Fruit fly (Drosophila melanogaster) whole organism, embryonic: ENCODE data around the gene CG42542.

Source experiments
- Ada2b ChIP-seq: fragments of 200-800 bp; sonication (Bioruptor generic); IDR thresholded peaks from 2 replicates; pipeline ENCODE4 v1.3.6; 2022; ENCODE audit warnings: missing biosample characterization, missing genetic modification characterization
- Antp ChIP-seq: fragments of 200-800 bp; sonication (Bioruptor generic); optimal IDR thresholded peaks from 3 replicates; lab custom pipeline; 2016; ENCODE audit warnings: missing biosample characterization, missing genetic modification characterization
- CG10366 ChIP-seq: fragments of 200-800 bp; sonication (Bioruptor generic); IDR thresholded peaks from 2 replicates; pipeline ENCODE4 v1.3.6; 2022; ENCODE audit warnings: missing biosample characterization, missing genetic modification characterization
- CG10543 ChIP-seq: fragments of 200-800 bp; sonication (Bioruptor generic); optimal IDR thresholded peaks from 3 replicates; lab custom pipeline; 2017; ENCODE audit warnings: missing biosample characterization, mild to moderate bottlenecking, missing genetic modification characterization, moderate library complexity
- CG10979 ChIP-seq: fragments of 200-800 bp; sonication (Bioruptor generic); optimal IDR thresholded peaks from 2 replicates; lab custom pipeline; 2018; ENCODE audit warnings: missing biosample characterization, mild to moderate bottlenecking, missing genetic modification characterization, moderate library complexity
- CG12071 ChIP-seq: fragments of 200-800 bp; sonication (Bioruptor generic); optimal IDR thresholded peaks from 3 replicates; lab custom pipeline; 2018; ENCODE audit warnings: missing biosample characterization, mild to moderate bottlenecking, missing genetic modification characterization
- CG1603 ChIP-seq: fragments of 200-800 bp; sonication (Bioruptor generic); optimal IDR thresholded peaks from 2 replicates; lab custom pipeline; 2019; ENCODE audit warnings: missing biosample characterization, mild to moderate bottlenecking, missing genetic modification characterization, moderate library complexity
- CG1647 ChIP-seq: fragments of 200-800 bp; sonication (Bioruptor generic); optimal IDR thresholded peaks from 3 replicates; lab custom pipeline; 2016; ENCODE audit warnings: missing biosample characterization, missing genetic modification characterization
- CG2712 ChIP-seq: fragments of 200-800 bp; optimal IDR thresholded peaks from 3 replicates; lab custom pipeline; 2019; ENCODE audit warnings: missing biosample characterization, mild to moderate bottlenecking, missing genetic modification characterization, moderate library complexity
- CG31224 ChIP-seq: fragments of 200-800 bp; sonication (Bioruptor generic); IDR thresholded peaks from 2 replicates; pipeline ENCODE4 v1.3.6; 2022; ENCODE audit warnings: missing biosample characterization, missing genetic modification characterization
- CG4360 ChIP-seq: fragments of 200-800 bp; sonication (Bioruptor generic); IDR thresholded peaks from 2 replicates; pipeline ENCODE4 v1.3.6; 2022; ENCODE audit warnings: missing biosample characterization, missing genetic modification characterization
- CG4730 ChIP-seq: fragments of 200-800 bp; sonication (Bioruptor generic); IDR thresholded peaks from 2 replicates; pipeline ENCODE4 v1.3.6; 2022; ENCODE audit warnings: missing biosample characterization, missing genetic modification characterization
- CG5245 ChIP-seq: fragments of 200-800 bp; sonication (Bioruptor generic); optimal IDR thresholded peaks from 3 replicates; lab custom pipeline; 2016; ENCODE audit warnings: missing biosample characterization, missing genetic modification characterization
- CG6254 ChIP-seq: fragments of 200-800 bp; sonication (Bioruptor generic); optimal IDR thresholded peaks from 3 replicates; lab custom pipeline; 2017; ENCODE audit warnings: mild to moderate bottlenecking, missing biosample characterization, missing genetic modification reagents, missing genetic modification characterization
- CG6765 ChIP-seq: fragments of 200-800 bp; sonication (Bioruptor generic); optimal IDR thresholded peaks from 3 replicates; lab custom pipeline; 2017; ENCODE audit warnings: missing biosample characterization, mild to moderate bottlenecking, missing genetic modification characterization
- CG8388 ChIP-seq: fragments of 200-800 bp; sonication (Bioruptor generic); optimal IDR thresholded peaks from 2 replicates; lab custom pipeline; 2019; ENCODE audit warnings: missing biosample characterization, mild to moderate bottlenecking, missing genetic modification characterization, moderate library complexity
- CG9215 ChIP-seq: fragments of 200-800 bp; sonication (Bioruptor generic); IDR thresholded peaks from 2 replicates; pipeline ENCODE4 v1.3.6; 2022; ENCODE audit warnings: missing biosample characterization, missing genetic modification characterization
- CG9932 ChIP-seq: fragments of 200-800 bp; sonication (Bioruptor generic); IDR thresholded peaks from 2 replicates; pipeline ENCODE4 v1.3.6; 2022; ENCODE audit warnings: missing biosample characterization, missing genetic modification characterization
- CrebB ChIP-seq: fragments of 200-800 bp; sonication (Bioruptor generic); optimal IDR thresholded peaks from 3 replicates; lab custom pipeline; 2018; ENCODE audit warnings: missing biosample characterization, mild to moderate bottlenecking, missing genetic modification characterization
- D ChIP-seq, 2 experiments: fragments of 200-800 bp in 1 of 2; fragments of >200 bp in 1 of 2; sonication (Bioruptor generic) in 1 of 2; optimal IDR thresholded peaks; 2 replicates in 1 of 2; 3 replicates in 1 of 2; lab custom pipeline; 2017; ENCODE audit warnings: mild to moderate bottlenecking in 1 of 2, missing biosample characterization in 1 of 2, missing genetic modification characterization in 1 of 2, missing genetic modification reagents in 1 of 2
- Deaf1 ChIP-seq: fragments of 200-800 bp; optimal IDR thresholded peaks from 3 replicates; lab custom pipeline; 2019; ENCODE audit warnings: missing biosample characterization, mild to moderate bottlenecking, missing genetic modification characterization, moderate library complexity
- Drgx ChIP-seq: fragments of 200-800 bp; sonication (Bioruptor generic); IDR thresholded peaks from 2 replicates; pipeline ENCODE4 v1.3.6; 2022; ENCODE audit warnings: missing biosample characterization, missing genetic modification characterization
- Elba2 ChIP-seq: fragments of 200-800 bp; sonication (Bioruptor generic); optimal IDR thresholded peaks from 3 replicates; lab custom pipeline; 2016; ENCODE audit warnings: missing biosample characterization, missing genetic modification characterization
- Fer2 ChIP-seq: fragments of 200-800 bp; sonication (Bioruptor generic); optimal IDR thresholded peaks from 2 replicates; lab custom pipeline; 2018; ENCODE audit warnings: missing biosample characterization, mild to moderate bottlenecking, missing genetic modification characterization, moderate library complexity
- Fer3 ChIP-seq: fragments of 200-800 bp; sonication (Bioruptor generic); optimal IDR thresholded peaks from 2 replicates; lab custom pipeline; 2018; ENCODE audit warnings: missing biosample characterization, mild to moderate bottlenecking, missing genetic modification characterization, moderate library complexity
- Hmx ChIP-seq: fragments of 200-800 bp; sonication (Bioruptor generic); optimal IDR thresholded peaks from 2 replicates; lab custom pipeline; 2016; ENCODE audit warnings: missing biosample characterization, missing genetic modification characterization
- Lhr ChIP-seq: fragments of 200-800 bp; sonication (Bioruptor generic); optimal IDR thresholded peaks from 3 replicates; lab custom pipeline; 2017; ENCODE audit warnings: mild to moderate bottlenecking, missing biosample characterization, missing genetic modification reagents, missing genetic modification characterization
- MTF-1 ChIP-seq: fragments of 200-800 bp; sonication (Bioruptor generic); optimal IDR thresholded peaks from 2 replicates; lab custom pipeline; 2018; ENCODE audit warnings: missing biosample characterization, mild to moderate bottlenecking, missing genetic modification characterization, borderline replicate concordance
- Ptx1 ChIP-seq: fragments of 200-800 bp; sonication (Bioruptor generic); IDR thresholded peaks from 2 replicates; pipeline ENCODE4 v1.3.6; 2022; ENCODE audit warnings: missing biosample characterization, missing genetic modification characterization
- Sry-β ChIP-seq: fragments of 200-800 bp; sonication (Bioruptor generic); optimal IDR thresholded peaks from 2 replicates; lab custom pipeline; 2018; ENCODE audit warnings: missing biosample characterization, mild to moderate bottlenecking, missing genetic modification characterization, moderate library complexity
- Trl ChIP-seq, 3 experiments: fragments of >200 bp in 2 of 3; fragments of 200-800 bp in 1 of 3; sonication (Bioruptor generic) in 1 of 3; optimal IDR thresholded peaks; 2 replicates in 1 of 3; 3 replicates in 2 of 3; lab custom pipeline; 2016 to 2017; ENCODE audit warnings: missing biosample characterization in 1 of 3, missing genetic modification characterization in 1 of 3
- cato ChIP-seq: fragments of 200-800 bp; sonication (Bioruptor generic); optimal IDR thresholded peaks from 2 replicates; lab custom pipeline; 2016; ENCODE audit warnings: missing biosample characterization, missing genetic modification characterization, borderline replicate concordance
- chinmo ChIP-seq: fragments of 200-800 bp; sonication (Bioruptor generic); IDR thresholded peaks from 4 replicates; pipeline ENCODE4 v1.3.6; 2022; ENCODE audit warnings: missing biosample characterization, missing genetic modification characterization; ENCODE audit not compliant: partially characterized antibody
- chn ChIP-seq: fragments of 200-800 bp; sonication (Bioruptor generic); optimal IDR thresholded peaks from 2 replicates; lab custom pipeline; 2016; ENCODE audit warnings: missing biosample characterization, missing genetic modification characterization
- crp ChIP-seq, 2 experiments: fragments of 200-800 bp; sonication (Bioruptor generic); optimal IDR thresholded peaks; 2 replicates in 1 of 2; 3 replicates in 1 of 2; lab custom pipeline; 2017; ENCODE audit warnings: missing biosample characterization in 2 of 2, missing genetic modification characterization in 2 of 2, mild to moderate bottlenecking in 1 of 2, moderate library complexity in 1 of 2
- gcm2 ChIP-seq: fragments of 200-800 bp; sonication (Bioruptor generic); optimal IDR thresholded peaks from 2 replicates; lab custom pipeline; 2016; ENCODE audit warnings: missing biosample characterization, missing genetic modification characterization
- ken ChIP-seq: fragments of 200-800 bp; sonication (Bioruptor generic); IDR thresholded peaks from 3 replicates; pipeline ENCODE4 v1.3.6; 2022; ENCODE audit warnings: missing biosample characterization, missing genetic modification characterization
- nerfin-2 ChIP-seq: fragments of 200-800 bp; sonication (Bioruptor generic); IDR thresholded peaks from 2 replicates; pipeline ENCODE4 v1.3.6; 2022; ENCODE audit warnings: missing biosample characterization, missing genetic modification characterization; ENCODE audit not compliant: partially characterized antibody
- psq ChIP-seq: fragments of 200-800 bp; sonication (Bioruptor generic); optimal IDR thresholded peaks from 2 replicates; lab custom pipeline; 2017; ENCODE audit warnings: missing biosample characterization, missing genetic modification characterization
- sc ChIP-seq, 3 experiments: fragments of >200 bp in 2 of 3; fragments of 200-800 bp in 1 of 3; sonication (Bioruptor generic) in 1 of 3; optimal IDR thresholded peaks; 2 replicates in 2 of 3; 3 replicates in 1 of 3; lab custom pipeline; 2017; ENCODE audit warnings: mild to moderate bottlenecking in 1 of 3, missing biosample characterization in 1 of 3, missing genetic modification characterization in 1 of 3, missing genetic modification reagents in 1 of 3
- slou ChIP-seq: fragments of 200-800 bp; sonication (Bioruptor generic); optimal IDR thresholded peaks from 3 replicates; lab custom pipeline; 2016; ENCODE audit warnings: missing biosample characterization, missing genetic modification characterization
- slp2 ChIP-seq: fragments of 200-800 bp; sonication (Bioruptor generic); optimal IDR thresholded peaks from 2 replicates; lab custom pipeline; 2016; ENCODE audit warnings: missing biosample characterization, missing genetic modification characterization
- sqz ChIP-seq: fragments of 200-800 bp; sonication (Bioruptor generic); optimal IDR thresholded peaks from 3 replicates; lab custom pipeline; 2018; ENCODE audit warnings: missing biosample characterization, mild to moderate bottlenecking, missing genetic modification characterization
- sr ChIP-seq: fragments of 200-800 bp; sonication (Bioruptor generic); IDR thresholded peaks from 3 replicates; pipeline ENCODE4 v1.3.6; 2022; ENCODE audit warnings: missing biosample characterization, missing genetic modification characterization
- ssp ChIP-seq: fragments of 200-800 bp; sonication (Bioruptor generic); IDR thresholded peaks from 2 replicates; pipeline ENCODE4 v1.3.6; 2022; ENCODE audit warnings: missing biosample characterization, missing genetic modification characterization
- unpg ChIP-seq: fragments of 200-800 bp; sonication (Bioruptor generic); optimal IDR thresholded peaks from 3 replicates; lab custom pipeline; 2018; ENCODE audit warnings: missing biosample characterization, mild to moderate bottlenecking, missing genetic modification characterization, moderate library complexity

CG42542 gene

dm6 chr3R:15196134-15197034, at the start of gene CG42542, which contains the start of gene Kpc1 (continued):
- TF ChIP-seq slou (GFP tag; lab: Kevin White, UChicago) (peak; percentile 53), CG9215 (GFP tag; lab: Robert Waterston, UW) (peak; percentile 65), unpg (GFP tag; lab: Kevin White, UChicago) (no peak), Ptx1 (GFP tag; lab: Robert Waterston, UW) (peak; percentile 63), CG10366 (GFP tag; lab: Robert Waterston, UW) (peak; percentile 61), CG31224 (GFP tag; lab: Robert Waterston, UW) (no peak; the same call in 1 of the 2 replicates), ken (GFP tag; lab: Robert Waterston, UW) (peak; percentile 67), slp2 (GFP tag; lab: Kevin White, UChicago) (peak; percentile 67), Lhr (GFP tag; lab: Kevin White, UChicago) (peak; percentile 56), CrebB (tag; lab: Kevin White, UChicago) (peak; percentile 52), CG12071 (GFP tag; lab: Kevin White, UChicago) (no peak), Fer2 (tag; lab: Kevin White, UChicago) (peak; percentile 12), sr (peak; percentile 48; the same call in 1 of the 3 replicates), CG6254 (GFP tag; lab: Kevin White, UChicago) (no peak), nerfin-2 (GFP tag; lab: Robert Waterston, UW) (peak; percentile 70), CG8388 (GFP tag; lab: Kevin White, UChicago) (peak; percentile 49), ssp (no peak), Ada2b (GFP tag; lab: Robert Waterston, UW) (peak; percentile 35; the same call in 1 of the 2 replicates), cato (GFP tag; lab: Kevin White, UChicago) (peak; percentile 74), CG2712 (peak; percentile 31), CG4360 (0 out of 2 replicates have a peak, but pooled peaks have one; percentile 16), CG10979 (peak; percentile 61), CG6765 (GFP tag; lab: Kevin White, UChicago) (peak; percentile 13), psq (GFP tag; lab: Kevin White, UChicago) (peak; percentile 50), sc (optimal IDR thresholded peaks at IDR 0.05; lab: Kevin White, UChicago) (no peak), sc (GFP tag; optimal IDR thresholded peaks at IDR 0.05; lab: Kevin White, UChicago) (peak; percentile 53), CG9932 (GFP tag; lab: Robert Waterston, UW) (peak; percentile 91), CG1647 (GFP tag; lab: Kevin White, UChicago) (peak; percentile 84), CG5245 (peak; percentile 50), gcm2 (GFP tag; lab: Kevin White, UChicago) (peak; percentile 78), MTF-1 (GFP tag; lab: Kevin White, UChicago) (peak; percentile 60), CG10543 (GFP tag; lab: Kevin White, UChicago) (peak; percentile 74), Hmx (GFP tag; lab: Kevin White, UChicago) (peak; percentile 61), Sry-β (peak; percentile 95), D (optimal IDR thresholded peaks at IDR 0.05; lab: Kevin White, UChicago) (no peak), D (GFP tag; optimal IDR thresholded peaks at IDR 0.05; lab: Kevin White, UChicago) (peak; percentile 11), chn (peak; percentile 77), sqz (no peak), Trl (optimal IDR thresholded peaks at IDR 0.05; lab: Kevin White, UChicago) (no peak), Trl (GFP tag; optimal IDR thresholded peaks at IDR 0.05; lab: Kevin White, UChicago) (peak; percentile 77), CG1603 (tag; lab: Kevin White, UChicago) (peak; percentile 70), Antp (peak; percentile 49), crp (GFP tag; optimal IDR thresholded peaks at IDR 0.05; lab: Kevin White, UChicago) (peak; percentile 63 to 90), Deaf1 (no peak), Fer3 (tag; lab: Kevin White, UChicago) (no peak), Drgx (GFP tag; lab: Robert Waterston, UW) (no peak), CG4730 (GFP tag; lab: Robert Waterston, UW) (peak; percentile 45; the same call in 1 of the 2 replicates), Elba2 (GFP tag; lab: Kevin White, UChicago) (no peak), chinmo (peak; percentile 88; the same call in 2 of the 4 replicates)
